Fruit fly (Drosophila melanogaster): ENCODE results near the gene sNPF-R.

The sNPF-R gene

dm6 chr3L:20088755-20089334 is at the start of gene sNPF-R:
TSS of gene sNPF-R (minus strand) at chr3L:20089007.
- TF ChIP-seq br (GFP tag; optimal IDR thresholded peaks at IDR 0.05), result no peak
- TF ChIP-seq CrebA (GFP tag; optimal IDR thresholded peaks at IDR 0.05; ENCODE audit: borderline replicate concordance), result no peak

dm6 chr3L:20138327-20138726 is 49.5 kb upstream of the sNPF-R start:
- TF ChIP-seq CG32264 (GFP tag; optimal IDR thresholded peaks at IDR 0.05), result no peak
- TF ChIP-seq tai (GFP tag; optimal IDR thresholded peaks at IDR 0.05), result no peak

DNA sequence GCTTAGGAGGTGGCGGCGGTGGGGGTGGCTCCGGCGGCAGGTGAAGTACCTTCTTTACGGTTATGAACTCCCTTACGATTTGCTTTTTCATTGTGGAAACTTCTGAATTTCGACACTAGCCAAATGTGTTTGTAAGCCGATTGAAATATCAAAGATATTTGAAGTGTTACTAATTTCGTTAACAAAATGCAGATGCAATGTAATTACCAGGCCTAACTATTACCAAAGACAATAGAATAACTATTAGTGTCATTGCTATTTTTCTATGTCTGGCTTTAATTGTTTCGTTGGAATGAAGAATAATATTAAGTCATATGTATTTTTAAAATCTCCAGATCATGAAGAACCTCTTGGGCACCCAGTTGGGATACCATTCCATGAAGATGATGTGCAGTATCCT is 44.4 kb upstream of the sNPF-R start, which contains the start of gene CG7335:
Gene CG7335 (minus strand): TSS at position 101 of the 400 bp plus-strand sequence.
- TF ChIP-seq OdsH (GFP tag; optimal IDR thresholded peaks at IDR 0.05) (no peak), CG32264 (GFP tag; optimal IDR thresholded peaks at IDR 0.05) (no peak), GATAd (GFP tag; optimal IDR thresholded peaks at IDR 0.05) (no peak), N (GFP tag; optimal IDR thresholded peaks at IDR 0.05) (no peak), Rel (GFP tag; optimal IDR thresholded peaks at IDR 0.05) (no peak), Rel (tag; optimal IDR thresholded peaks at IDR 0.05) (no peak), foxo (GFP tag; optimal IDR thresholded peaks at IDR 0.05) (no peak), Abd-B (GFP tag; optimal IDR thresholded peaks at IDR 0.05) (no peak), Vsx2 (GFP tag; optimal IDR thresholded peaks at IDR 0.05; ENCODE audit: partially characterized antibody) (no peak), usp (GFP tag; optimal IDR thresholded peaks at IDR 0.05) (no peak)

dm6 chr3L:20131643-20132042 is 42.8 kb upstream of the sNPF-R start, which contains the start of gene obst-J:
TSS of gene obst-J (minus strand) at chr3L:20131743.
- TF ChIP-seq Myc (optimal IDR thresholded peaks at IDR 0.05), result no peak
- no peak for TF ChIP-seq Hr83 (GFP tag; optimal IDR thresholded peaks at IDR 0.05; ENCODE audit: poor library complexity, severe bottlenecking)
- TF ChIP-seq usp (GFP tag; optimal IDR thresholded peaks at IDR 0.05), result no peak
- TF ChIP-seq Sp1 (GFP tag; optimal IDR thresholded peaks at IDR 0.05), result no peak
- no peak for TF ChIP-seq Hnf4 (GFP tag; optimal IDR thresholded peaks at IDR 0.05)
- TF ChIP-seq dsf (GFP tag; optimal IDR thresholded peaks at IDR 0.05; ENCODE audit: borderline replicate concordance), result no peak
- no peak for TF ChIP-seq ey (GFP tag; optimal IDR thresholded peaks at IDR 0.05)
- no peak for TF ChIP-seq h (GFP tag; optimal IDR thresholded peaks at IDR 0.05)
- TF ChIP-seq pan (optimal IDR thresholded peaks at IDR 0.05), result no peak
- no peak for TF ChIP-seq br (GFP tag; optimal IDR thresholded peaks at IDR 0.05)
- no peak for TF ChIP-seq CrebA (GFP tag; optimal IDR thresholded peaks at IDR 0.05; ENCODE audit: borderline replicate concordance)

- TF ChIP-seq dl (GFP tag; optimal IDR thresholded peaks at IDR 0.05; ENCODE audit: insufficient read depth in 1 of 2, partially characterized antibody in 2 of 2) (no peak), Rel (GFP tag; optimal IDR thresholded peaks at IDR 0.05) (no peak), Rel (tag; optimal IDR thresholded peaks at IDR 0.05) (peak; percentile 91), woc (GFP tag; optimal IDR thresholded peaks at IDR 0.05) (no peak), psq (GFP tag; optimal IDR thresholded peaks at IDR 0.05) (no peak), sv (GFP tag; optimal IDR thresholded peaks at IDR 0.05) (no peak)
These were observed 40.2 kb upstream of the sNPF-R start, which contains the start of gene gig for dm6 chr3L:20129032-20129431. TSS of gene gig (plus strand) at chr3L:20129181.

DNA sequence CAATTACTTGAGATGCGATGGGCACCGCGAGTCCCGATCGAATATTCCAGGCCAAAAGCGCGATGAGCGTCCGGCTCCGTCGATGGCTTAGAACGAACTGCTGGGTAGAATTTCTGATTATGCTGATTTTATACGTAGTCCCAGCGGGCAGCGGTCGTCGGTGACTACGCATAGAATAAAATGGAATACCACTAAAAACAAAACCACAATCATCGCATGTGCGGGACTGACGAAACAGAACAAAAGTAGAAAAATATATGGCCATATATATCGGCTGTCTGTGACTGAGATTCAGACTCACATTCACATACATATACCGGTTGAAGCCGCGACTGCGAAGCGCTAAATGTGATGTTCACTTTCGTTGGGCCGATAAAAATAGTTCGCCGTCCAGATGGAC is 38.5 kb upstream of the sNPF-R start, which contains the start of gene CG7365:
Gene CG7365 (minus strand): TSS at position 101 of the 400 bp plus-strand sequence.
- TF ChIP-seq ey (GFP tag; optimal IDR thresholded peaks at IDR 0.05), result no peak

DNA sequence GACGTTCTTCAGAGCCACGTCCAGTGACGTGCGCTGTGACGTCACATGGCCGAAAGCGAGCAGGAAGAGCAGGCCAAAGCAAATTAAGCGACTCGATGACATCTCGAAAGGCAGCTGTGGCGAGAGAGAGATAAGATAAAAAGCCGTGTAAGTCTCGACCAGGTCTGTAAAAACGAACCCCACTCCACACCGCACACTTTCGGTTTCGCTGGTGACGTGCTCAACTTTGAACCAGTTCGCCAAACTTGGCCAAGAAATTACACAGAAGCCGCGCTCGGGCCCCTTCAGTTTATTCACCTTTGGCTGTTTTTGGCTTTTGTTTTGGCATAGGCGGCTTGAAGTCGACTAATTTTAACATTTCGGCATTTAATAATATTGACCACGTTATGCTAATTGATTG is 37.3 kb upstream of the sNPF-R start:
- TF ChIP-seq dmrt93B (GFP tag; optimal IDR thresholded peaks at IDR 0.05), result no peak
- TF ChIP-seq Dif (GFP tag; optimal IDR thresholded peaks at IDR 0.05; ENCODE audit: partially characterized antibody), result no peak
- no peak for TF ChIP-seq Hr78 (GFP tag; optimal IDR thresholded peaks at IDR 0.05)
- no peak for TF ChIP-seq tai (GFP tag; optimal IDR thresholded peaks at IDR 0.05)
- no peak for TF ChIP-seq Sp1 (GFP tag; optimal IDR thresholded peaks at IDR 0.05)
- no peak for TF ChIP-seq ey (GFP tag; optimal IDR thresholded peaks at IDR 0.05)
- TF ChIP-seq foxo (GFP tag; optimal IDR thresholded peaks at IDR 0.05), result no peak
- no peak for TF ChIP-seq jim (GFP tag; optimal IDR thresholded peaks at IDR 0.05)
- TF ChIP-seq brk (GFP tag; optimal IDR thresholded peaks at IDR 0.05), result no peak
- no peak for TF ChIP-seq GATAd (GFP tag; optimal IDR thresholded peaks at IDR 0.05)
- TF ChIP-seq Hr83 (GFP tag; optimal IDR thresholded peaks at IDR 0.05; ENCODE audit: poor library complexity, severe bottlenecking), result no peak
- no peak for TF ChIP-seq lola (GFP tag; optimal IDR thresholded peaks at IDR 0.05)
- no peak for TF ChIP-seq br (GFP tag; optimal IDR thresholded peaks at IDR 0.05)
